Worm (Caenorhabditis elegans) whole organism, young adult: Measurements from ENCODE around the gene mrps-23.

ENCODE experiments used
- B0261.1 ChIP-seq: sonication (generic microtip); optimal IDR thresholded peaks from 2 replicates; lab custom pipeline; 2016; ENCODE audit warnings: mild to moderate bottlenecking, missing genetic modification characterization, moderate library complexity, missing compliant biosample characterization
- B0336.3 ChIP-seq: fragments of 200-800 bp; sonication (Bioruptor generic); IDR thresholded peaks from 2 replicates; pipeline ENCODE4 v1.3.6; 2022; ENCODE audit warnings: missing genetic modification characterization, missing compliant biosample characterization
- C06A6.2 ChIP-seq: fragments of 200-800 bp; sonication (Bioruptor generic); conservative IDR thresholded peaks from 2 replicates; pipeline ENCODE4 v1.3.6; 2022; ENCODE audit warnings: missing genetic modification characterization, missing compliant biosample characterization
- D2030.7 ChIP-seq: fragments of 200-800 bp; sonication (Bioruptor generic); IDR thresholded peaks from 2 replicates; pipeline ENCODE4 v1.3.6; 2022; ENCODE audit warnings: missing genetic modification reagents, missing genetic modification characterization, missing compliant biosample characterization
- F23B12.7 ChIP-seq: sonication (generic microtip); optimal IDR thresholded peaks from 2 replicates; lab custom pipeline; 2017; ENCODE audit warnings: missing genetic modification characterization, mild to moderate bottlenecking, missing compliant biosample characterization, antibody characterized with exemption, moderate library complexity; ENCODE audit not compliant: insufficient read depth
- F33H1.4 ChIP-seq: fragments of 200-800 bp; sonication (Bioruptor generic); IDR thresholded peaks from 2 replicates; pipeline ENCODE4 v1.3.6; 2022; ENCODE audit warnings: missing genetic modification reagents, missing genetic modification characterization, missing compliant biosample characterization
- F37B4.10 ChIP-seq: fragments of 200-800 bp; sonication (Bioruptor generic); IDR thresholded peaks from 2 replicates; pipeline ENCODE4 v1.3.6; 2022; ENCODE audit warnings: missing genetic modification characterization, missing compliant biosample characterization
- F49E8.2 ChIP-seq: sonication (generic microtip); optimal IDR thresholded peaks from 3 replicates; lab custom pipeline; 2017; ENCODE audit warnings: missing genetic modification characterization, mild to moderate bottlenecking, missing compliant biosample characterization, antibody characterized with exemption, moderate library complexity; ENCODE audit not compliant: insufficient read depth
- F52B5.7 ChIP-seq: sonication (generic microtip); optimal IDR thresholded peaks from 2 replicates; lab custom pipeline; 2016; ENCODE audit warnings: mild to moderate bottlenecking, missing genetic modification characterization, missing compliant biosample characterization
- T07F8.4 ChIP-seq: sonication (generic microtip); optimal IDR thresholded peaks from 2 replicates; lab custom pipeline; 2016; ENCODE audit warnings: mild to moderate bottlenecking, missing genetic modification characterization, moderate library complexity, missing compliant biosample characterization
- T26A5.8 ChIP-seq: sonication (generic microtip); optimal IDR thresholded peaks from 2 replicates; lab custom pipeline; 2016; ENCODE audit warnings: missing genetic modification characterization, missing compliant biosample characterization
- Y53F4B.3 ChIP-seq: fragments of 200-800 bp; sonication (Bioruptor generic); IDR thresholded peaks from 2 replicates; pipeline ENCODE4 v1.3.6; 2022; ENCODE audit warnings: missing genetic modification reagents, missing genetic modification characterization, missing compliant biosample characterization
- Y53G8AR.9 ChIP-seq: fragments of 200-800 bp; sonication (Bioruptor generic); conservative IDR thresholded peaks from 2 replicates; pipeline ENCODE4 v1.3.6; 2022; ENCODE audit warnings: missing genetic modification reagents, missing genetic modification characterization, missing compliant biosample characterization
- ZK185.1 ChIP-seq: sonication (generic microtip); optimal IDR thresholded peaks from 2 replicates; lab custom pipeline; 2016; ENCODE audit warnings: mild to moderate bottlenecking, missing genetic modification characterization, missing compliant biosample characterization; ENCODE audit not compliant: poor library complexity, severe bottlenecking
- ama-1 ChIP-seq, 3 experiments: fragments of 150-350 bp in 1 of 3; sonication (generic microtip) in 2 of 3; optimal IDR thresholded peaks; 2 replicates each; lab custom pipeline; 2014 to 2018; ENCODE audit warnings: missing biosample characterization in 2 of 3, missing genetic modification characterization in 2 of 3, missing genetic modification reagents in 2 of 3
- aptf-2 ChIP-seq: fragments of 200-800 bp; sonication (Bioruptor generic); conservative IDR thresholded peaks from 2 replicates; pipeline ENCODE4 v1.3.6; 2022; ENCODE audit warnings: missing genetic modification reagents, missing genetic modification characterization, missing compliant biosample characterization
- atf-7 ChIP-seq: sonication (generic microtip); optimal IDR thresholded peaks from 2 replicates; lab custom pipeline; 2017; ENCODE audit warnings: mild to moderate bottlenecking, missing genetic modification characterization, missing compliant biosample characterization
- attf-3 ChIP-seq: fragments of 200-800 bp; sonication (Bioruptor generic); conservative IDR thresholded peaks from 2 replicates; pipeline ENCODE4 v1.3.6; 2022; ENCODE audit warnings: missing genetic modification reagents, missing genetic modification characterization, missing compliant biosample characterization
- attf-6 ChIP-seq: fragments of 200-800 bp; sonication (Bioruptor generic); IDR thresholded peaks from 2 replicates; pipeline ENCODE4 v1.3.6; 2022; ENCODE audit warnings: missing genetic modification reagents, missing genetic modification characterization, missing compliant biosample characterization
- cebp-1 ChIP-seq, 2 experiments: fragments of 200-800 bp in 1 of 2; sonication (Bioruptor generic) in 1 of 2; sonication (generic microtip) in 1 of 2; IDR thresholded peaks in 1 of 2; optimal IDR thresholded peaks in 1 of 2; 2 replicates each; pipeline versions ENCODE4 v1.3.6 to Lab custom; 2017 to 2022; ENCODE audit warnings: missing compliant biosample characterization in 2 of 2, missing genetic modification characterization in 2 of 2, mild to moderate bottlenecking in 1 of 2, missing genetic modification reagents in 1 of 2, moderate library complexity in 1 of 2
- ceh-100 ChIP-seq: fragments of 200-800 bp; sonication (Bioruptor generic); IDR thresholded peaks from 2 replicates; pipeline ENCODE4 v1.3.6; 2022; ENCODE audit warnings: missing genetic modification reagents, missing genetic modification characterization, missing compliant biosample characterization
- dpff-1 ChIP-seq: sonication (generic microtip); optimal IDR thresholded peaks from 2 replicates; lab custom pipeline; 2017; ENCODE audit warnings: mild to moderate bottlenecking, missing genetic modification characterization, missing compliant biosample characterization
- egl-18 ChIP-seq: fragments of 200-800 bp; sonication (Bioruptor generic); IDR thresholded peaks from 2 replicates; pipeline ENCODE4 v1.3.6; 2022; ENCODE audit warnings: missing genetic modification reagents, missing genetic modification characterization, missing compliant biosample characterization
- ets-4 ChIP-seq: fragments of 200-800 bp; sonication (Bioruptor generic); optimal IDR thresholded peaks from 2 replicates; lab custom pipeline; 2018; ENCODE audit warnings: mild to moderate bottlenecking, missing genetic modification characterization, missing compliant biosample characterization
- gei-17 ChIP-seq: fragments of 200-800 bp; sonication (Bioruptor generic); optimal IDR thresholded peaks from 2 replicates; lab custom pipeline; 2018; ENCODE audit warnings: mild to moderate bottlenecking, missing genetic modification characterization, missing compliant biosample characterization
- him-1 ChIP-seq: sonication (generic microtip); optimal IDR thresholded peaks from 2 replicates; lab custom pipeline; 2016; ENCODE audit warnings: missing genotype, missing genetic modification reagents, missing genetic modification characterization, missing compliant biosample characterization
- hlh-12 ChIP-seq: sonication (generic microtip); optimal IDR thresholded peaks from 2 replicates; lab custom pipeline; 2016; ENCODE audit warnings: missing genetic modification characterization, missing compliant biosample characterization
- hmg-1.2 ChIP-seq: fragments of 200-800 bp; sonication (Bioruptor generic); IDR thresholded peaks from 2 replicates; pipeline ENCODE4 v1.3.6; 2022; ENCODE audit warnings: missing genetic modification reagents, missing genetic modification characterization, missing compliant biosample characterization
- lin-26 ChIP-seq: fragments of 200-800 bp; sonication (Bioruptor generic); IDR thresholded peaks from 2 replicates; pipeline ENCODE4 v1.3.6; 2022; ENCODE audit warnings: missing genetic modification reagents, missing genetic modification characterization, missing compliant biosample characterization
- lin-35 ChIP-seq, 3 experiments: fragments of 150-350 bp in 2 of 3; sonication (generic microtip) in 1 of 3; optimal IDR thresholded peaks; 2 replicates each; lab custom pipeline; 2014 to 2018; ENCODE audit warnings: missing biosample characterization in 3 of 3, missing genetic modification characterization in 3 of 3, missing genetic modification reagents in 3 of 3
- madf-3 ChIP-seq: fragments of 200-800 bp; sonication (Bioruptor generic); IDR thresholded peaks from 2 replicates; pipeline ENCODE4 v1.3.6; 2022; ENCODE audit warnings: missing genetic modification reagents, missing genetic modification characterization, missing compliant biosample characterization
- madf-6 ChIP-seq: fragments of 200-800 bp; sonication (Bioruptor generic); IDR thresholded peaks from 2 replicates; pipeline ENCODE4 v1.3.6; 2022; ENCODE audit warnings: missing genetic modification reagents, missing genetic modification characterization, missing compliant biosample characterization
- mcd-1 ChIP-seq: fragments of 200-800 bp; sonication (Bioruptor generic); IDR thresholded peaks from 2 replicates; pipeline ENCODE4 v1.3.6; 2022; ENCODE audit warnings: missing genetic modification reagents, missing genetic modification characterization, missing compliant biosample characterization
- nfyb-1 ChIP-seq: fragments of 200-800 bp; sonication (Bioruptor generic); IDR thresholded peaks from 2 replicates; pipeline ENCODE4 v1.3.6; 2022; ENCODE audit warnings: missing genetic modification reagents, missing genetic modification characterization, missing compliant biosample characterization
- nhr-179 ChIP-seq: sonication (generic microtip); optimal IDR thresholded peaks from 2 replicates; lab custom pipeline; 2016; ENCODE audit warnings: mild to moderate bottlenecking, missing genetic modification characterization, missing compliant biosample characterization
- nhr-27 ChIP-seq: fragments of 200-800 bp; sonication (Bioruptor generic); optimal IDR thresholded peaks from 2 replicates; lab custom pipeline; 2018; ENCODE audit warnings: mild to moderate bottlenecking, missing genetic modification characterization, moderate library complexity, missing compliant biosample characterization
- pbrm-1 ChIP-seq: fragments of 200-800 bp; sonication (Bioruptor generic); IDR thresholded peaks from 2 replicates; pipeline ENCODE4 v1.3.6; 2022; ENCODE audit warnings: missing genetic modification reagents, missing genetic modification characterization, missing compliant biosample characterization
- rcor-1 ChIP-seq: fragments of 200-800 bp; sonication (Bioruptor generic); IDR thresholded peaks from 2 replicates; pipeline ENCODE4 v1.3.6; 2022; ENCODE audit warnings: missing genetic modification reagents, missing genetic modification characterization, missing compliant biosample characterization
- rec-8 ChIP-seq, 2 experiments: sonication (generic microtip); optimal IDR thresholded peaks; 2 replicates each; lab custom pipeline; 2016; ENCODE audit warnings: mild to moderate bottlenecking in 2 of 2, missing genetic modification characterization in 2 of 2, missing genetic modification reagents in 2 of 2, missing genotype in 2 of 2, missing biosample characterization in 1 of 2, missing compliant biosample characterization in 1 of 2, moderate library complexity in 1 of 2
- repo-1 ChIP-seq: sonication (generic microtip); optimal IDR thresholded peaks from 2 replicates; lab custom pipeline; 2017; ENCODE audit warnings: mild to moderate bottlenecking, missing genetic modification characterization, missing compliant biosample characterization
- snpc-3.4 ChIP-seq: sonication (generic microtip); optimal IDR thresholded peaks from 2 replicates; lab custom pipeline; 2017; ENCODE audit warnings: missing genetic modification characterization, mild to moderate bottlenecking, missing compliant biosample characterization, antibody characterized with exemption, moderate library complexity, missing genotype, missing genetic modification reagents
- unc-130 ChIP-seq: sonication (generic microtip); optimal IDR thresholded peaks from 2 replicates; lab custom pipeline; 2016; ENCODE audit warnings: missing genetic modification reagents, missing genetic modification characterization, missing compliant biosample characterization
- xnd-1 ChIP-seq: sonication (generic microtip); optimal IDR thresholded peaks from 2 replicates; lab custom pipeline; 2016; ENCODE audit warnings: missing genotype, missing genetic modification reagents, missing genetic modification characterization, missing compliant biosample characterization

Gene mrps-23

DNA sequence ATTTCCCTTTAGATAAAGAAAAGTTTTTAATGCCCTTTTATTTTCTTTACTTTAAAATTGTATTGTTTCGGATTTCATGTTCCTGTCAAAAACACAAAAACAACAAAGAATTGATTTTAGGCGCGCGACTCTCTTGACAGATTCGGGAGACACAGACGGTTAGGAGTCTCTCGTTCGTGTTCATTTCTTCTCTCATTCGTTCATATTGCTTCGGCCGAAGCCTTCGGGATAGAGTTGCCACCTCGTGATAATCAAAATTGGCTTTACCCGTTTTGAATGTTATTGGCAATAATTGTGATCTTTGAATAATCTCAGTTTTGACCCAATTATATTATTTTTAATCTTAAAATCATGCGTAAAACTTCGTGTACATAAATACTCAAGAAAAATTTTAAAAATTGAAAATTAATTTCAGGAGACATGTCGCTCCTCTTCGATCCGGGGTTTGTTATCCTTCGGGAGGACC lies 12.4 kb downstream of the mrps-23 start, which contains the start of gene F55H2.5:
TSS of gene F55H2.5 (plus strand) at position 416 of the 466 bp plus-strand sequence.
- TF ChIP-seq attf-3 (GFP tag; lab: Robert Waterston, UW) (no peak), hmg-1.2 (GFP tag; lab: Robert Waterston, UW) (peak; percentile 14; the same call in 1 of the 2 replicates)
- TF ChIP-seq, all 124 proteins: peak for 1

DNA sequence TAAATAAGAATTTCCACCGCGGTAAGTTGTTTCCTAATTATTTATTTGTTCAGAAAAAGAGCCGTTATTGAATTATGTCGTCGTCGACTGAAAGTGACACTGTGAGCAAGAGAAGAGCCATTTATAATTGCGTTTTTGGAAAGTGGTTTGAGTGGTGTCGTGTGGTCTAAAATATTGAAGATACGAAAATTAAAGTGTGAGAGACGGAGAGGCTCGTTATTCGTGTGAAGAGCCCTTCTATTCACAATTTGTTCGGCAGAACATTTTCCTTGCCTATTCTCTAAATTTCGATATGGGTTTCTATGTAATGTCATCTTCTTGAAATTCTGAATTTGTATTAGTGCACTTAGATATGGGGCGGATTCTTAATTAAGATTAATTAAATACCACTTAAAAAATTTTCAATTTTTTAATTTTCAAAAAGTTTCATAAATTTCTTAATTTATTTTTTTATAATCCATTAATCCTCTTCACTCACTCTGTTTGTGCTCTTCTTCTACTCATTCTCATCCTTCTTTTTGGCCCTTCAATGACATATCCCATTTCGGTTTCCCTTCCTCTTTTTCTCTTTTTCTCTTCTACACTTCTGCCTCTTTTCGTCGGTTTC lies 13.6 kb downstream of the mrps-23 start:
- no peak for TF ChIP-seq rcor-1 (GFP tag; lab: Robert Waterston, UW)
- peak; percentile 65 for TF ChIP-seq B0336.3 (GFP tag; lab: Robert Waterston, UW)
- TF ChIP-seq unc-130 (GFP tag; lab: Kevin White, UChicago) = peak; percentile 3
- TF ChIP-seq mcd-1 (GFP tag; lab: Robert Waterston, UW) = 0 out of 2 replicates have a peak, but pooled peaks have one; percentile 19
- 0 out of 2 replicates have a peak, but pooled peaks have one; percentile 54 for TF ChIP-seq F37B4.10 (GFP tag; lab: Robert Waterston, UW)
- no peak for TF ChIP-seq F49E8.2 (tag; lab: Kevin White, UChicago)
- TF ChIP-seq pbrm-1 = peak; percentile 60; the same call in 1 of the 2 replicates
- peak; percentile 90 for TF ChIP-seq repo-1 (tag; lab: Kevin White, UChicago)
- TF ChIP-seq egl-18 (GFP tag; lab: Robert Waterston, UW) = no peak
- 0 out of 2 replicates have a peak, but pooled peaks have one; percentile 12 for TF ChIP-seq ceh-100 (GFP tag; lab: Robert Waterston, UW)
- TF ChIP-seq Y53G8AR.9 (GFP tag; lab: Robert Waterston, UW) = peak; percentile 70
- no peak; the same call in 1 of the 2 replicates for TF ChIP-seq nfyb-1 (GFP tag; lab: Robert Waterston, UW)
- 0 out of 2 replicates have a peak, but pooled peaks have one; percentile 21 for TF ChIP-seq lin-26 (GFP tag; lab: Robert Waterston, UW)
- TF ChIP-seq xnd-1 = peak; percentile 9
- TF ChIP-seq ama-1 (optimal IDR thresholded peaks at IDR 0.05; lab: Kevin White, UChicago) = peak; percentile 41
- peak in 1 of 2 experiments; percentile 21 for TF ChIP-seq ama-1 (GFP tag; optimal IDR thresholded peaks at IDR 0.05; lab: Kevin White, UChicago)
- peak; percentile 73 for TF ChIP-seq F52B5.7 (tag; lab: Kevin White, UChicago)
- peak; percentile 65 for TF ChIP-seq nhr-27 (tag; lab: Kevin White, UChicago)
- TF ChIP-seq F33H1.4 (GFP tag; lab: Robert Waterston, UW) = peak; percentile 23; the same call in 1 of the 2 replicates
- TF ChIP-seq ZK185.1 (tag; lab: Kevin White, UChicago) = peak; percentile 10
- TF ChIP-seq B0261.1 (tag; lab: Kevin White, UChicago) = no peak
- no peak for TF ChIP-seq cebp-1 (GFP tag; IDR thresholded peaks at IDR 0.05; lab: Robert Waterston, UW)
- peak; percentile 45 for TF ChIP-seq cebp-1 (tag; optimal IDR thresholded peaks at IDR 0.05; lab: Kevin White, UChicago)
- TF ChIP-seq ets-4 = no peak
- TF ChIP-seq rec-8 (tag; optimal IDR thresholded peaks at IDR 0.05; lab: Kevin White, UChicago) = peak in 1 of 2 experiments; percentile 3
- TF ChIP-seq C06A6.2 (GFP tag; lab: Robert Waterston, UW) = no peak
- 0 out of 2 replicates have a peak, but pooled peaks have one; percentile 29 for TF ChIP-seq madf-3 (GFP tag; lab: Robert Waterston, UW)
- no peak for TF ChIP-seq T07F8.4 (tag; lab: Kevin White, UChicago)
- TF ChIP-seq T26A5.8 = no peak
- no peak for TF ChIP-seq D2030.7 (GFP tag; lab: Robert Waterston, UW)
- peak; percentile 11 for TF ChIP-seq hmg-1.2 (GFP tag; lab: Robert Waterston, UW)
- TF ChIP-seq lin-35 (GFP tag; optimal IDR thresholded peaks at IDR 0.05; lab: Kevin White, UChicago) = peak in 1 of 3 experiments; percentile 51
- no peak for TF ChIP-seq dpff-1 (tag; lab: Kevin White, UChicago)
- peak; percentile 51 for TF ChIP-seq atf-7
- TF ChIP-seq madf-6 (GFP tag; lab: Robert Waterston, UW) = peak; percentile 49
- peak; percentile 4 for TF ChIP-seq nhr-179
- TF ChIP-seq Y53F4B.3 = no peak
- no peak for TF ChIP-seq hlh-12 (tag; lab: Kevin White, UChicago)
- TF ChIP-seq him-1 (tag; lab: Kevin White, UChicago) = peak; percentile 38
- no peak for TF ChIP-seq attf-6 (GFP tag; lab: Robert Waterston, UW)
- TF ChIP-seq gei-17 = peak; percentile 24
- no peak for TF ChIP-seq snpc-3.4 (tag; lab: Kevin White, UChicago)
- TF ChIP-seq F23B12.7 (tag; lab: Kevin White, UChicago) = no peak
- TF ChIP-seq aptf-2 (GFP tag; lab: Robert Waterston, UW) = no peak
